Fruit fly (Drosophila melanogaster) whole organism, embryonic: ENCODE measurements around the gene plx.
A peak's percentile ranks its signal among the peaks of the same experiment; 100 is the strongest.

Experiments used
- Abd-B ChIP-seq: fragments of 200-800 bp; sonication (Bioruptor generic); optimal IDR thresholded peaks from 2 replicates; lab custom pipeline; 2018; ENCODE audit warnings: missing biosample characterization, mild to moderate bottlenecking, missing genetic modification characterization, moderate library complexity
- CG10543 ChIP-seq: fragments of 200-800 bp; sonication (Bioruptor generic); optimal IDR thresholded peaks from 3 replicates; lab custom pipeline; 2017; ENCODE audit warnings: missing biosample characterization, mild to moderate bottlenecking, missing genetic modification characterization, moderate library complexity
- CG11085 ChIP-seq: fragments of 200-800 bp; sonication (Bioruptor generic); IDR thresholded peaks from 2 replicates; pipeline ENCODE4 v1.3.6; 2022; ENCODE audit warnings: missing biosample characterization, missing genetic modification characterization
- CG14710 ChIP-seq: fragments of 200-800 bp; sonication (Bioruptor generic); optimal IDR thresholded peaks from 3 replicates; lab custom pipeline; 2019; ENCODE audit warnings: missing biosample characterization, mild to moderate bottlenecking, missing genetic modification characterization, moderate library complexity
- CG15011 ChIP-seq: fragments of 200-800 bp; sonication (Bioruptor generic); optimal IDR thresholded peaks from 3 replicates; lab custom pipeline; 2018; ENCODE audit warnings: missing biosample characterization, mild to moderate bottlenecking, missing genetic modification characterization
- CG15269 ChIP-seq: fragments of 200-800 bp; sonication (Bioruptor generic); optimal IDR thresholded peaks from 2 replicates; lab custom pipeline; 2018; ENCODE audit warnings: missing biosample characterization, mild to moderate bottlenecking, missing genetic modification characterization, moderate library complexity
- CG16815 ChIP-seq: fragments of 200-800 bp; sonication (Bioruptor generic); optimal IDR thresholded peaks from 3 replicates; lab custom pipeline; 2017; ENCODE audit warnings: missing biosample characterization, mild to moderate bottlenecking, missing genetic modification characterization
- CG17912 ChIP-seq: fragments of 200-800 bp; sonication (Bioruptor generic); optimal IDR thresholded peaks from 2 replicates; lab custom pipeline; 2018; ENCODE audit warnings: missing biosample characterization, mild to moderate bottlenecking, missing genetic modification characterization
- CG18011 ChIP-seq: fragments of 200-800 bp; sonication (Bioruptor generic); optimal IDR thresholded peaks from 2 replicates; lab custom pipeline; 2017; ENCODE audit warnings: missing biosample characterization, missing genetic modification characterization, mild to moderate bottlenecking, moderate library complexity, missing genotype
- CG2120 ChIP-seq: fragments of 200-800 bp; sonication (Bioruptor generic); optimal IDR thresholded peaks from 3 replicates; lab custom pipeline; 2016; ENCODE audit warnings: missing biosample characterization, missing genetic modification characterization
- CG30403 ChIP-seq: fragments of 200-800 bp; sonication (Bioruptor generic); optimal IDR thresholded peaks from 3 replicates; lab custom pipeline; 2016; ENCODE audit warnings: missing biosample characterization, missing genetic modification characterization
- CG30431 ChIP-seq: fragments of 200-800 bp; sonication (Bioruptor generic); optimal IDR thresholded peaks from 2 replicates; lab custom pipeline; 2017; ENCODE audit warnings: missing biosample characterization, missing genetic modification characterization
- CG3726 ChIP-seq: fragments of 200-800 bp; sonication (Bioruptor generic); IDR thresholded peaks from 3 replicates; pipeline ENCODE4, ENCODE4 v1.3.6; 2022; ENCODE audit warnings: missing biosample characterization, missing genetic modification characterization
- CG3838 ChIP-seq: fragments of 200-800 bp; sonication (Bioruptor generic); optimal IDR thresholded peaks from 3 replicates; lab custom pipeline; 2016; ENCODE audit warnings: missing biosample characterization, missing genetic modification characterization
- CG6689 ChIP-seq: fragments of 200-800 bp; sonication (Bioruptor generic); IDR thresholded peaks from 2 replicates; pipeline ENCODE4 v1.3.6; 2022; ENCODE audit warnings: missing biosample characterization, missing genetic modification characterization
- CG7556 ChIP-seq: fragments of 200-800 bp; sonication (Bioruptor generic); optimal IDR thresholded peaks from 2 replicates; lab custom pipeline; 2017; ENCODE audit warnings: missing biosample characterization, mild to moderate bottlenecking, missing genetic modification characterization
- CG7928 ChIP-seq: fragments of 200-800 bp; sonication (Bioruptor generic); optimal IDR thresholded peaks from 2 replicates; lab custom pipeline; 2017; ENCODE audit warnings: missing biosample characterization, mild to moderate bottlenecking, missing genetic modification characterization
- CG8290 ChIP-seq, 3 experiments: fragments of 200-800 bp; sonication (Bioruptor generic); optimal IDR thresholded peaks; 2 replicates each; lab custom pipeline; 2016 to 2019; ENCODE audit warnings: missing biosample characterization in 3 of 3, missing genetic modification characterization in 3 of 3, mild to moderate bottlenecking in 2 of 3, moderate library complexity in 1 of 3
- CG9932 ChIP-seq: fragments of 200-800 bp; sonication (Bioruptor generic); IDR thresholded peaks from 2 replicates; pipeline ENCODE4 v1.3.6; 2022; ENCODE audit warnings: missing biosample characterization, missing genetic modification characterization
- D19A ChIP-seq: fragments of 200-800 bp; optimal IDR thresholded peaks from 3 replicates; lab custom pipeline; 2019; ENCODE audit warnings: missing biosample characterization, mild to moderate bottlenecking, missing genetic modification characterization, moderate library complexity
- Dad ChIP-seq: fragments of 200-800 bp; sonication (Bioruptor generic); optimal IDR thresholded peaks from 3 replicates; lab custom pipeline; 2016; ENCODE audit warnings: missing biosample characterization, missing genetic modification characterization
- Dip3 ChIP-seq: fragments of 200-800 bp; sonication (Bioruptor generic); optimal IDR thresholded peaks from 3 replicates; lab custom pipeline; 2016; ENCODE audit warnings: missing biosample characterization, missing genetic modification characterization
- GATAe ChIP-seq: fragments of 200-800 bp; sonication (Bioruptor generic); conservative IDR thresholded peaks from 2 replicates; pipeline ENCODE4 v1.3.6; 2022; ENCODE audit warnings: missing biosample characterization, missing genetic modification characterization
- H15 ChIP-seq: fragments of 200-800 bp; sonication (Bioruptor generic); IDR thresholded peaks from 3 replicates; pipeline ENCODE4 v1.3.6; 2022; ENCODE audit warnings: missing biosample characterization, missing genetic modification characterization
- HmgD ChIP-seq: fragments of 200-800 bp; sonication (Bioruptor generic); optimal IDR thresholded peaks from 3 replicates; lab custom pipeline; 2016; ENCODE audit warnings: missing biosample characterization, missing genetic modification characterization
- Hr39 ChIP-seq: fragments of >200 bp; optimal IDR thresholded peaks from 2 replicates; lab custom pipeline; 2017
- Jarid2 ChIP-seq: fragments of 200-800 bp; sonication (Bioruptor generic); optimal IDR thresholded peaks from 3 replicates; lab custom pipeline; 2017; ENCODE audit warnings: mild to moderate bottlenecking, missing biosample characterization, missing genetic modification reagents, missing genetic modification characterization
- Spps ChIP-seq: fragments of 200-800 bp; sonication (Bioruptor generic); optimal IDR thresholded peaks from 2 replicates; lab custom pipeline; 2018; ENCODE audit warnings: missing biosample characterization, mild to moderate bottlenecking, missing genetic modification characterization
- TFAM ChIP-seq: fragments of 200-800 bp; sonication (Bioruptor generic); optimal IDR thresholded peaks from 2 replicates; lab custom pipeline; 2017; ENCODE audit warnings: missing biosample characterization, missing genetic modification characterization, inconsistent platforms
- amos ChIP-seq: fragments of 200-800 bp; sonication (Bioruptor generic); IDR thresholded peaks from 2 replicates; pipeline ENCODE4 v1.3.6; 2022; ENCODE audit warnings: missing biosample characterization, missing genetic modification characterization; ENCODE audit not compliant: partially characterized antibody
- aop ChIP-seq: fragments of 200-800 bp; sonication (Bioruptor generic); IDR thresholded peaks from 2 replicates; pipeline ENCODE4 v1.3.6; 2022; ENCODE audit warnings: missing biosample characterization, missing genetic modification characterization
- bab2 ChIP-seq: fragments of 200-800 bp; sonication (Bioruptor generic); optimal IDR thresholded peaks from 2 replicates; lab custom pipeline; 2016; ENCODE audit warnings: missing biosample characterization, missing genetic modification characterization
- btn ChIP-seq: fragments of 200-800 bp; sonication (Bioruptor generic); optimal IDR thresholded peaks from 2 replicates; lab custom pipeline; 2016; ENCODE audit warnings: missing biosample characterization, missing genetic modification characterization
- cg ChIP-seq: fragments of 200-800 bp; sonication (Bioruptor generic); optimal IDR thresholded peaks from 3 replicates; lab custom pipeline; 2019; ENCODE audit warnings: missing biosample characterization, mild to moderate bottlenecking, missing genetic modification characterization, moderate library complexity
- chinmo ChIP-seq: fragments of 200-800 bp; sonication (Bioruptor generic); IDR thresholded peaks from 4 replicates; pipeline ENCODE4 v1.3.6; 2022; ENCODE audit warnings: missing biosample characterization, missing genetic modification characterization; ENCODE audit not compliant: partially characterized antibody
- crp ChIP-seq, 2 experiments: fragments of 200-800 bp; sonication (Bioruptor generic); optimal IDR thresholded peaks; 2 replicates in 1 of 2; 3 replicates in 1 of 2; lab custom pipeline; 2017; ENCODE audit warnings: missing biosample characterization in 2 of 2, missing genetic modification characterization in 2 of 2, mild to moderate bottlenecking in 1 of 2, moderate library complexity in 1 of 2
- dm ChIP-seq: fragments of 200-800 bp; sonication (Bioruptor generic); optimal IDR thresholded peaks from 3 replicates; lab custom pipeline; 2016; ENCODE audit warnings: missing biosample characterization, missing genetic modification characterization
- ems ChIP-seq: fragments of 200-800 bp; sonication (Bioruptor generic); optimal IDR thresholded peaks from 3 replicates; lab custom pipeline; 2016; ENCODE audit warnings: missing biosample characterization, missing genetic modification characterization
- fd102C ChIP-seq: fragments of 200-800 bp; sonication (Bioruptor generic); optimal IDR thresholded peaks from 2 replicates; lab custom pipeline; 2018; ENCODE audit warnings: missing biosample characterization, mild to moderate bottlenecking, missing genetic modification characterization, moderate library complexity
- fru ChIP-seq: fragments of >200 bp; optimal IDR thresholded peaks from 2 replicates; lab custom pipeline; 2017
- gcm ChIP-seq: fragments of 200-800 bp; sonication (Bioruptor generic); optimal IDR thresholded peaks from 2 replicates; lab custom pipeline; 2019; ENCODE audit warnings: missing biosample characterization, mild to moderate bottlenecking, missing genetic modification characterization, moderate library complexity
- grn ChIP-seq: fragments of 200-800 bp; sonication (Bioruptor generic); optimal IDR thresholded peaks from 3 replicates; lab custom pipeline; 2017; ENCODE audit warnings: missing biosample characterization, missing genetic modification characterization
- ham ChIP-seq: fragments of 200-800 bp; sonication (Bioruptor generic); IDR thresholded peaks from 2 replicates; pipeline ENCODE4 v1.3.6; 2022; ENCODE audit warnings: missing biosample characterization, missing genetic modification characterization
- pb ChIP-seq: fragments of 200-800 bp; sonication (Bioruptor generic); optimal IDR thresholded peaks from 3 replicates; lab custom pipeline; 2016; ENCODE audit warnings: missing biosample characterization, missing genetic modification characterization
- ranshi ChIP-seq: fragments of 200-800 bp; sonication (Bioruptor generic); IDR thresholded peaks from 2 replicates; pipeline ENCODE4 v1.3.6; 2022; ENCODE audit warnings: missing biosample characterization, missing genetic modification characterization
- sc ChIP-seq, 3 experiments: fragments of >200 bp in 2 of 3; fragments of 200-800 bp in 1 of 3; sonication (Bioruptor generic) in 1 of 3; optimal IDR thresholded peaks; 2 replicates in 2 of 3; 3 replicates in 1 of 3; lab custom pipeline; 2017; ENCODE audit warnings: mild to moderate bottlenecking in 1 of 3, missing biosample characterization in 1 of 3, missing genetic modification characterization in 1 of 3, missing genetic modification reagents in 1 of 3
- seq ChIP-seq: fragments of 200-800 bp; sonication (Bioruptor generic); IDR thresholded peaks from 2 replicates; pipeline ENCODE4 v1.3.6; 2022; ENCODE audit warnings: missing biosample characterization, missing genetic modification characterization
- so ChIP-seq: fragments of 200-800 bp; sonication (Bioruptor generic); IDR thresholded peaks from 3 replicates; pipeline ENCODE4 v1.3.6; 2022; ENCODE audit warnings: missing biosample characterization, missing genetic modification characterization
- vnd ChIP-seq: fragments of 200-800 bp; sonication (Bioruptor generic); IDR thresholded peaks from 3 replicates; pipeline ENCODE4 v1.3.6; 2022; ENCODE audit warnings: missing biosample characterization, missing genetic modification characterization; ENCODE audit not compliant: partially characterized antibody
- yki ChIP-seq: fragments of >200 bp; optimal IDR thresholded peaks from 3 replicates; lab custom pipeline; 2018

Gene plx

DNA sequence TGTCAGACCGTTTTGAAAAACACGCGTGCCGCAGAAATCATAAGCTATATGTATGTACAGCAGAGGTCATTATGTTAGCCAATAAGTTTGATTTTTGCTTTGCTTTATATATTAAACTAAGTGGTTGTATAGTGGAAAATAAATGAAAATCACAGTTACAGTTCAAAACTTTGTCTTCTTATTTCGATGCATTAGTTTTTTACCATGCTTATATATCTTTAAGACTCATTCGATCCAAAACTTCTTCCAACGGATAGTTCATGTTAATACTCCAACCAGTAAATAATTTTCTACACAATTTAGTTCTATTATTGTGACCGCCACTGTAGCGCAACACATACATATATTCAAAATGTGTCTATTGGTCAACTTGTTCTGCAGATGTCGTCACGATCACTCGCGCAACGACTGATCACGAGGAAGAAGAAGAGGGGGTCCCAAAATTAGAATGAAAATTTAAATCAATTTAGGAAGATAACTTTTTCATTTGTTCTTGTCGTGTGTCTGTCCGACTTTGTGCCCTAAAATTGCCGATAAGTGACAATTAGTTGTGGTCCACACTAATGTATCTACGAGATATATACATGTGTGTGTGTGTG, 19.9 kb downstream of the plx start (continued):
- no peak for TF ChIP-seq fd102C
- TF ChIP-seq CG3838 (GFP tag; lab: Kevin White, UChicago) = no peak
- peak; percentile 51 for TF ChIP-seq Abd-B (GFP tag; lab: Kevin White, UChicago)
- TF ChIP-seq CG18011 (GFP tag; lab: Kevin White, UChicago) = peak; percentile 23
- TF ChIP-seq Dad (GFP tag; lab: Kevin White, UChicago) = no peak
- TF ChIP-seq cg (GFP tag; lab: Kevin White, UChicago) = peak; percentile 34
- no peak for TF ChIP-seq CG30431 (GFP tag; lab: Kevin White, UChicago)
- TF ChIP-seq CG10543 (GFP tag; lab: Kevin White, UChicago) = peak; percentile 66
- peak; percentile 76 for TF ChIP-seq CG7556
- TF ChIP-seq chinmo (GFP tag; lab: Robert Waterston, UW) = no peak
- no peak for TF ChIP-seq CG3726 (GFP tag; lab: Robert Waterston, UW)
- peak; percentile 63; the same call in 1 of the 2 replicates for TF ChIP-seq CG6689 (GFP tag; lab: Robert Waterston, UW)
- 0 out of 3 replicates have a peak, but pooled peaks have one; percentile 25 for TF ChIP-seq H15
- TF ChIP-seq gcm (GFP tag; lab: Kevin White, UChicago) = peak; percentile 54
- TF ChIP-seq CG11085 (GFP tag; lab: Robert Waterston, UW) = no peak
- no peak for TF ChIP-seq yki (lab: Kevin White, UChicago)
- TF ChIP-seq vnd (GFP tag; lab: Robert Waterston, UW) = no peak
- no peak for TF ChIP-seq CG14710
- TF ChIP-seq CG16815 (GFP tag; lab: Kevin White, UChicago) = peak; percentile 22
- peak; percentile 49 for TF ChIP-seq Spps (tag; lab: Kevin White, UChicago)
- no peak for TF ChIP-seq seq
- peak; percentile 69 for TF ChIP-seq CG30403 (GFP tag; lab: Kevin White, UChicago)
- no peak for TF ChIP-seq TFAM
- TF ChIP-seq CG8290 (GFP tag; optimal IDR thresholded peaks at IDR 0.05; lab: Kevin White, UChicago) = no peak
- no peak for TF ChIP-seq CG8290 (tag; optimal IDR thresholded peaks at IDR 0.05; lab: Kevin White, UChicago)
- no peak for TF ChIP-seq GATAe (GFP tag; lab: Robert Waterston, UW)
- TF ChIP-seq bab2 = peak; percentile 3
- peak; percentile 1 for TF ChIP-seq CG7928 (GFP tag; lab: Kevin White, UChicago)
- no peak for TF ChIP-seq dm (GFP tag; lab: Kevin White, UChicago)
- TF ChIP-seq CG15269 (tag; lab: Kevin White, UChicago) = peak; percentile 79
- no peak for TF ChIP-seq Jarid2 (GFP tag; lab: Kevin White, UChicago)
- no peak for TF ChIP-seq grn (GFP tag; lab: Kevin White, UChicago)
- TF ChIP-seq D19A (tag; lab: Kevin White, UChicago) = no peak
- TF ChIP-seq so = no peak; the same call in 2 of the 3 replicates
- TF ChIP-seq ems (GFP tag; lab: Kevin White, UChicago) = peak; percentile 48
- no peak for TF ChIP-seq sc (optimal IDR thresholded peaks at IDR 0.05; lab: Kevin White, UChicago)
- TF ChIP-seq sc (GFP tag; optimal IDR thresholded peaks at IDR 0.05; lab: Kevin White, UChicago) = peak; percentile 46
- TF ChIP-seq CG15011 = peak; percentile 47
- 0 out of 2 replicates have a peak, but pooled peaks have one; percentile 18 for TF ChIP-seq ranshi (GFP tag; lab: Robert Waterston, UW)
- no peak for TF ChIP-seq aop (GFP tag; lab: Robert Waterston, UW)
- no peak for TF ChIP-seq amos (GFP tag; lab: Robert Waterston, UW)
- TF ChIP-seq CG2120 (GFP tag; lab: Kevin White, UChicago) = no peak
- TF ChIP-seq HmgD (GFP tag; lab: Kevin White, UChicago) = no peak
- no peak for TF ChIP-seq CG17912 (GFP tag; lab: Kevin White, UChicago)
- peak; percentile 46; the same call in 1 of the 2 replicates for TF ChIP-seq CG9932
- TF ChIP-seq pb = no peak
- TF ChIP-seq crp (GFP tag; optimal IDR thresholded peaks at IDR 0.05; lab: Kevin White, UChicago) = no peak
- no peak for TF ChIP-seq Hr39 (lab: Kevin White, UChicago)
- TF ChIP-seq Dip3 (GFP tag; lab: Kevin White, UChicago) = peak; percentile 16
- no peak for TF ChIP-seq btn (GFP tag; lab: Kevin White, UChicago)
- no peak for TF ChIP-seq fru (lab: Kevin White, UChicago)
- TF ChIP-seq ham = no peak
